Worm (Caenorhabditis elegans) whole organism, L1 larva: ENCODE data around the gene ZK688.1.

ENCODE experiments used
- C16A3.4 ChIP-seq: fragments of 150-350 bp; optimal IDR thresholded peaks from 2 replicates; lab custom pipeline; 2014; ENCODE audit warnings: missing biosample characterization, missing genetic modification characterization
- F16B12.6 ChIP-seq: fragments of 150-350 bp; optimal IDR thresholded peaks from 2 replicates; lab custom pipeline; 2014; ENCODE audit warnings: missing biosample characterization, missing genetic modification characterization
- aha-1 ChIP-seq: fragments of 150-350 bp; optimal IDR thresholded peaks from 2 replicates; lab custom pipeline; 2014; ENCODE audit warnings: missing biosample characterization, missing genetic modification characterization
- alr-1 ChIP-seq: fragments of 200-800 bp; sonication (Bioruptor generic); optimal IDR thresholded peaks from 2 replicates; lab custom pipeline; 2018; ENCODE audit warnings: borderline replicate concordance, mild to moderate bottlenecking, missing genetic modification characterization, missing compliant biosample characterization
- aly-2 ChIP-seq: fragments of 150-350 bp; optimal IDR thresholded peaks from 2 replicates; lab custom pipeline; 2014; ENCODE audit warnings: missing biosample characterization, missing genetic modification characterization
- ama-1 ChIP-seq: fragments of 150-350 bp; optimal IDR thresholded peaks from 2 replicates; lab custom pipeline; 2014
- ceh-8 ChIP-seq: fragments of 200-800 bp; sonication (Bioruptor generic); optimal IDR thresholded peaks from 2 replicates; lab custom pipeline; 2018; ENCODE audit warnings: mild to moderate bottlenecking, missing genetic modification characterization, moderate library complexity, missing compliant biosample characterization
- ceh-88 ChIP-seq: fragments of 200-800 bp; sonication (Bioruptor generic); IDR thresholded peaks from 2 replicates; pipeline ENCODE4 v1.3.6; 2022; ENCODE audit warnings: missing genetic modification characterization, missing compliant biosample characterization
- ces-1 ChIP-seq: fragments of 150-350 bp; optimal IDR thresholded peaks from 2 replicates; lab custom pipeline; 2014; ENCODE audit warnings: missing biosample characterization, missing genetic modification reagents, missing genetic modification characterization
- dpl-1 ChIP-seq, 3 experiments: fragments of 150-350 bp in 2 of 3; sonication (generic microtip) in 1 of 3; optimal IDR thresholded peaks; 2 replicates each; lab custom pipeline; 2014 to 2017; ENCODE audit warnings: missing biosample characterization in 3 of 3, missing genetic modification characterization in 3 of 3, missing genetic modification reagents in 3 of 3
- dsc-1 ChIP-seq: sonication (generic microtip); optimal IDR thresholded peaks from 2 replicates; lab custom pipeline; 2016; ENCODE audit warnings: mild to moderate bottlenecking, missing genetic modification characterization, missing compliant biosample characterization
- efl-1 ChIP-seq, 4 experiments: fragments of 150-350 bp; optimal IDR thresholded peaks in 3 of 4; peaks in 1 of 4; 1 replicate in 1 of 4; 2 replicates in 3 of 4; lab custom pipeline; 2014; ENCODE audit warnings: missing biosample characterization in 2 of 4, missing genetic modification characterization in 2 of 4, missing genetic modification reagents in 2 of 4
- egl-13 ChIP-seq: sonication (generic microtip); optimal IDR thresholded peaks from 2 replicates; lab custom pipeline; 2016; ENCODE audit warnings: missing genotype, missing genetic modification reagents, missing genetic modification characterization, missing compliant biosample characterization
- egl-27 ChIP-seq, 2 experiments: fragments of 150-350 bp in 1 of 2; sonication (generic microtip); optimal IDR thresholded peaks; 3 replicates each; lab custom pipeline; 2017 to 2018; ENCODE audit warnings: missing biosample characterization in 2 of 2, missing genetic modification characterization in 2 of 2, missing genetic modification reagents in 2 of 2
- elt-2 ChIP-seq: sonication (generic microtip); optimal IDR thresholded peaks from 2 replicates; lab custom pipeline; 2016; ENCODE audit warnings: missing genetic modification characterization, mild to moderate bottlenecking, inconsistent platforms, missing compliant biosample characterization, missing genetic modification reagents
- ets-5 ChIP-seq: fragments of 200-800 bp; sonication (Bioruptor generic); IDR thresholded peaks from 2 replicates; pipeline ENCODE4 v1.3.6; 2022; ENCODE audit warnings: missing genetic modification characterization, missing compliant biosample characterization
- fkh-4 ChIP-seq: sonication (generic microtip); optimal IDR thresholded peaks from 2 replicates; lab custom pipeline; 2016; ENCODE audit warnings: missing compliant biosample characterization, missing genetic modification characterization, borderline replicate concordance
- fkh-8 ChIP-seq: sonication (generic microtip); optimal IDR thresholded peaks from 2 replicates; lab custom pipeline; 2016; ENCODE audit warnings: mild to moderate bottlenecking, missing genetic modification characterization, missing compliant biosample characterization
- fos-1 ChIP-seq: fragments of 150-350 bp; optimal IDR thresholded peaks from 2 replicates; lab custom pipeline; 2014; ENCODE audit warnings: missing biosample characterization, missing genetic modification characterization
- hlh-17 ChIP-seq: fragments of 200-800 bp; sonication (Bioruptor generic); optimal IDR thresholded peaks from 2 replicates; lab custom pipeline; 2018; ENCODE audit warnings: missing genetic modification characterization, mild to moderate bottlenecking, missing compliant biosample characterization, moderate library complexity, borderline replicate concordance
- jun-1 ChIP-seq: fragments of 150-350 bp; optimal IDR thresholded peaks from 2 replicates; lab custom pipeline; 2014; ENCODE audit warnings: missing biosample characterization, missing genetic modification reagents, missing genetic modification characterization
- lin-35 ChIP-seq, 2 experiments: fragments of 150-350 bp; optimal IDR thresholded peaks; 2 replicates each; lab custom pipeline; 2014; ENCODE audit warnings: missing biosample characterization in 2 of 2, missing genetic modification characterization in 2 of 2, missing genetic modification reagents in 2 of 2
- lin-39 ChIP-seq: fragments of 150-350 bp; optimal IDR thresholded peaks from 2 replicates; lab custom pipeline; 2014; ENCODE audit warnings: missing biosample characterization, missing genetic modification reagents, missing genetic modification characterization
- mab-9 ChIP-seq: fragments of 200-800 bp; sonication (Bioruptor generic); IDR thresholded peaks from 2 replicates; pipeline ENCODE4 v1.3.6; 2022; ENCODE audit warnings: missing genetic modification reagents, missing genetic modification characterization, missing compliant biosample characterization
- nhr-11 ChIP-seq: fragments of 150-350 bp; optimal IDR thresholded peaks from 2 replicates; lab custom pipeline; 2014; ENCODE audit warnings: missing biosample characterization, missing genetic modification characterization
- nhr-12 ChIP-seq: sonication (generic microtip); optimal IDR thresholded peaks from 2 replicates; lab custom pipeline; 2017; ENCODE audit warnings: missing biosample characterization, missing genetic modification characterization
- nhr-237 ChIP-seq: fragments of 150-350 bp; optimal IDR thresholded peaks from 2 replicates; lab custom pipeline; 2014; ENCODE audit warnings: missing biosample characterization, missing genetic modification characterization
- nhr-28 ChIP-seq: fragments of 150-350 bp; optimal IDR thresholded peaks from 2 replicates; lab custom pipeline; 2014; ENCODE audit warnings: missing biosample characterization, missing genetic modification characterization
- nhr-47 ChIP-seq: sonication (generic microtip); optimal IDR thresholded peaks from 2 replicates; lab custom pipeline; 2016; ENCODE audit warnings: mild to moderate bottlenecking, missing genetic modification characterization, moderate library complexity, missing compliant biosample characterization
- nhr-76 ChIP-seq: sonication (generic microtip); optimal IDR thresholded peaks from 2 replicates; lab custom pipeline; 2017; ENCODE audit warnings: missing biosample characterization, missing genetic modification characterization
- nhr-77 ChIP-seq: fragments of 150-350 bp; optimal IDR thresholded peaks from 2 replicates; lab custom pipeline; 2014; ENCODE audit warnings: missing biosample characterization, missing genetic modification characterization
- nhr-84 ChIP-seq: sonication (generic microtip); optimal IDR thresholded peaks from 2 replicates; lab custom pipeline; 2017; ENCODE audit warnings: missing biosample characterization, missing genetic modification characterization
- nhr-90 ChIP-seq: sonication (generic microtip); optimal IDR thresholded peaks from 2 replicates; lab custom pipeline; 2016; ENCODE audit warnings: mild to moderate bottlenecking, missing genetic modification characterization, missing compliant biosample characterization; ENCODE audit not compliant: poor library complexity
- pag-3 ChIP-seq: sonication (generic microtip); optimal IDR thresholded peaks from 2 replicates; lab custom pipeline; 2017; ENCODE audit warnings: missing genetic modification characterization, mild to moderate bottlenecking, missing compliant biosample characterization, antibody characterized with exemption, borderline replicate concordance; ENCODE audit not compliant: insufficient read depth
- pax-3 ChIP-seq: fragments of 200-800 bp; sonication (Bioruptor generic); optimal IDR thresholded peaks from 2 replicates; lab custom pipeline; 2018; ENCODE audit warnings: mild to moderate bottlenecking, missing genetic modification characterization, moderate library complexity, missing compliant biosample characterization
- pqm-1 ChIP-seq: sonication (generic microtip); optimal IDR thresholded peaks from 3 replicates; lab custom pipeline; 2017; ENCODE audit warnings: missing biosample characterization, missing genetic modification characterization
- rnt-1 ChIP-seq: sonication (generic microtip); optimal IDR thresholded peaks from 2 replicates; lab custom pipeline; 2016; ENCODE audit warnings: mild to moderate bottlenecking, missing genetic modification characterization, moderate library complexity, missing compliant biosample characterization
- snpc-4 ChIP-seq: fragments of 150-350 bp; optimal IDR thresholded peaks from 2 replicates; lab custom pipeline; 2014; ENCODE audit warnings: missing biosample characterization, missing genetic modification characterization
- sox-4 ChIP-seq: sonication (generic microtip); optimal IDR thresholded peaks from 2 replicates; lab custom pipeline; 2016; ENCODE audit warnings: missing genetic modification characterization, missing compliant biosample characterization
- swsn-7 ChIP-seq: sonication (generic microtip); optimal IDR thresholded peaks from 2 replicates; lab custom pipeline; 2016; ENCODE audit warnings: missing genetic modification characterization, missing compliant biosample characterization
- tlp-1 ChIP-seq: fragments of 150-350 bp; optimal IDR thresholded peaks from 2 replicates; lab custom pipeline; 2014; ENCODE audit warnings: missing biosample characterization, missing genetic modification characterization
- unc-62 ChIP-seq: fragments of 150-350 bp; optimal IDR thresholded peaks from 2 replicates; lab custom pipeline; 2014; ENCODE audit warnings: missing biosample characterization, missing genetic modification reagents, missing genetic modification characterization
- unc-98 ChIP-seq: fragments of 200-800 bp; sonication (Bioruptor generic); IDR thresholded peaks from 2 replicates; pipeline ENCODE4 v1.3.6; 2022; ENCODE audit warnings: missing genetic modification characterization, missing compliant biosample characterization
- zag-1 ChIP-seq: fragments of 150-350 bp; optimal IDR thresholded peaks from 2 replicates; lab custom pipeline; 2014; ENCODE audit warnings: missing biosample characterization, missing genetic modification characterization
- zip-4 ChIP-seq: fragments of 200-800 bp; sonication (Bioruptor generic); optimal IDR thresholded peaks from 2 replicates; lab custom pipeline; 2018; ENCODE audit warnings: mild to moderate bottlenecking, missing genetic modification characterization, moderate library complexity, missing compliant biosample characterization
- ztf-4 ChIP-seq: fragments of 150-350 bp; optimal IDR thresholded peaks from 2 replicates; lab custom pipeline; 2014; ENCODE audit warnings: missing biosample characterization, missing genetic modification characterization

ZK688.1 gene

ce11 chrIII:7940819-7941218, 31.5 kb downstream of the ZK688.1 start, which contains the start of gene C29E4.12 (continued):
- TF ChIP-seq nhr-28 = no peak
- TF ChIP-seq nhr-237 (tag; lab: Kevin White, UChicago) = peak; percentile 62
- TF ChIP-seq tlp-1 = no peak
- TF ChIP-seq snpc-4 = peak; percentile 27
- TF ChIP-seq pag-3 (tag; lab: Kevin White, UChicago) = no peak
- TF ChIP-seq egl-13 = peak; percentile 26
- peak; percentile 82 to 98 for TF ChIP-seq efl-1 (optimal IDR thresholded peaks at IDR 0.05; lab: Kevin White, UChicago)
- peak; percentile 98 to 100 for TF ChIP-seq efl-1 (GFP tag; optimal IDR thresholded peaks at IDR 0.05 in 1 of 2; lab: Kevin White, UChicago)
- peak; percentile 61 for TF ChIP-seq nhr-77 (tag; lab: Kevin White, UChicago)
- TF ChIP-seq dpl-1 (GFP tag; optimal IDR thresholded peaks at IDR 0.05; lab: Kevin White, UChicago) = peak; percentile 96 to 98 (median 98)
- peak; percentile 70 for TF ChIP-seq nhr-90
- peak; percentile 82 for TF ChIP-seq C16A3.4 (tag; lab: Kevin White, UChicago)
- TF ChIP-seq unc-98 (GFP tag; lab: Robert Waterston, UW) = no peak
- TF ChIP-seq aha-1 = no peak
- TF ChIP-seq hlh-17 (GFP tag; lab: Kevin White, UChicago) = no peak
- no peak for TF ChIP-seq dsc-1 (tag; lab: Kevin White, UChicago)
- no peak for TF ChIP-seq ceh-88 (GFP tag; lab: Robert Waterston, UW)
- peak; percentile 71 for TF ChIP-seq swsn-7 (tag; lab: Kevin White, UChicago)
- TF ChIP-seq alr-1 (tag; lab: Kevin White, UChicago) = no peak
- TF ChIP-seq lin-39 = peak; percentile 41
- TF ChIP-seq rnt-1 (tag; lab: Kevin White, UChicago) = peak; percentile 87
- TF ChIP-seq mab-9 (GFP tag; lab: Robert Waterston, UW) = no peak
- TF ChIP-seq unc-62 = no peak
- TF ChIP-seq nhr-47 (tag; lab: Kevin White, UChicago) = peak; percentile 84
- peak; percentile 62 for TF ChIP-seq F16B12.6 (tag; lab: Kevin White, UChicago)
- TF ChIP-seq nhr-12 (tag; lab: Kevin White, UChicago) = no peak
- no peak for TF ChIP-seq fkh-4 (tag; lab: Kevin White, UChicago)
- no peak for TF ChIP-seq nhr-84 (tag; lab: Kevin White, UChicago)
- TF ChIP-seq zip-4 (GFP tag; lab: Kevin White, UChicago) = peak; percentile 25
- no peak for TF ChIP-seq ztf-4 (tag; lab: Kevin White, UChicago)
- TF ChIP-seq aly-2 (tag; lab: Kevin White, UChicago) = peak; percentile 64
- peak; percentile 98 to 99 for TF ChIP-seq lin-35 (GFP tag; optimal IDR thresholded peaks at IDR 0.05; lab: Kevin White, UChicago)
- TF ChIP-seq fos-1 = peak; percentile 7
- TF ChIP-seq fkh-8 (tag; lab: Kevin White, UChicago) = peak; percentile 62
- no peak for TF ChIP-seq ama-1 (lab: Kevin White, UChicago)
- no peak for TF ChIP-seq sox-4 (tag; lab: Kevin White, UChicago)
- TF ChIP-seq nhr-76 = no peak
- TF ChIP-seq ceh-8 (GFP tag; lab: Kevin White, UChicago) = no peak
- peak; percentile 26 for TF ChIP-seq elt-2 (tag; lab: Kevin White, UChicago)
- no peak for TF ChIP-seq egl-27 (tag; optimal IDR thresholded peaks at IDR 0.05; lab: Kevin White, UChicago)
- no peak for TF ChIP-seq pqm-1 (tag; lab: Kevin White, UChicago)
- TF ChIP-seq jun-1 (tag; lab: Kevin White, UChicago) = peak; percentile 69
- TF ChIP-seq ces-1 (GFP tag; lab: Kevin White, UChicago) = no peak
- peak; percentile 65 for TF ChIP-seq pax-3 (tag; lab: Kevin White, UChicago)
- no peak for TF ChIP-seq ets-5
- TF ChIP-seq nhr-11 = peak; percentile 59
- TF ChIP-seq zag-1 (tag; lab: Kevin White, UChicago) = no peak
